Worm (Caenorhabditis elegans) whole organism, L2 larva: ENCODE data around the gene tbg-1.

Experiments
- C34F6.9 ChIP-seq: fragments of 150-350 bp; optimal IDR thresholded peaks from 2 replicates; lab custom pipeline; 2014; ENCODE audit warnings: missing biosample characterization, missing genetic modification characterization
- F13H6.1 ChIP-seq: sonication (generic microtip); optimal IDR thresholded peaks from 2 replicates; lab custom pipeline; 2016; ENCODE audit warnings: missing genetic modification characterization, missing compliant biosample characterization
- R02D3.7 ChIP-seq: fragments of 150-350 bp; optimal IDR thresholded peaks from 2 replicates; lab custom pipeline; 2014; ENCODE audit warnings: missing biosample characterization, missing genetic modification characterization
- Y55F3AM.14 ChIP-seq: fragments of 200-800 bp; sonication (Bioruptor generic); optimal IDR thresholded peaks from 2 replicates; lab custom pipeline; 2018; ENCODE audit warnings: mild to moderate bottlenecking, missing genetic modification characterization, missing compliant biosample characterization
- ZK546.5 ChIP-seq: sonication (generic microtip); optimal IDR thresholded peaks from 2 replicates; lab custom pipeline; 2017; ENCODE audit warnings: missing biosample characterization, missing genetic modification characterization
- alr-1 ChIP-seq: fragments of 150-350 bp; optimal IDR thresholded peaks from 2 replicates; lab custom pipeline; 2014; ENCODE audit warnings: missing biosample characterization, missing genetic modification characterization
- aly-2 ChIP-seq: fragments of 150-350 bp; optimal IDR thresholded peaks from 2 replicates; lab custom pipeline; 2014; ENCODE audit warnings: missing biosample characterization, missing genetic modification characterization
- ama-1 ChIP-seq: fragments of 150-350 bp; optimal IDR thresholded peaks from 2 replicates; lab custom pipeline; 2018; ENCODE audit warnings: inconsistent platforms
- blmp-1 ChIP-seq: sonication (generic microtip); optimal IDR thresholded peaks from 2 replicates; lab custom pipeline; 2017; ENCODE audit warnings: missing genetic modification characterization, mild to moderate bottlenecking, missing compliant biosample characterization, antibody characterized with exemption, moderate library complexity; ENCODE audit not compliant: insufficient read depth
- ceh-16 ChIP-seq: fragments of 150-350 bp; optimal IDR thresholded peaks from 2 replicates; lab custom pipeline; 2014; ENCODE audit warnings: missing biosample characterization, missing genetic modification characterization
- ceh-82 ChIP-seq: fragments of 150-350 bp; optimal IDR thresholded peaks from 2 replicates; lab custom pipeline; 2014; ENCODE audit warnings: missing biosample characterization, missing genetic modification characterization
- crh-2 ChIP-seq: sonication (generic microtip); optimal IDR thresholded peaks from 2 replicates; lab custom pipeline; 2017; ENCODE audit warnings: missing biosample characterization, missing genetic modification characterization
- dmd-4 ChIP-seq: sonication (generic microtip); optimal IDR thresholded peaks from 2 replicates; lab custom pipeline; 2017; ENCODE audit warnings: missing biosample characterization, missing genetic modification characterization
- egl-27 ChIP-seq: sonication (generic microtip); optimal IDR thresholded peaks from 3 replicates; lab custom pipeline; 2017; ENCODE audit warnings: missing biosample characterization, missing genetic modification reagents, missing genetic modification characterization
- elt-1 ChIP-seq: fragments of 150-350 bp; optimal IDR thresholded peaks from 2 replicates; lab custom pipeline; 2014; ENCODE audit warnings: missing biosample characterization, missing genetic modification characterization
- elt-3 ChIP-seq: sonication (generic microtip); optimal IDR thresholded peaks from 2 replicates; lab custom pipeline; 2017; ENCODE audit warnings: missing biosample characterization, missing genetic modification characterization
- fos-1 ChIP-seq: fragments of 150-350 bp; optimal IDR thresholded peaks from 2 replicates; lab custom pipeline; 2014; ENCODE audit warnings: missing biosample characterization, missing genetic modification characterization
- gmeb-1 ChIP-seq: fragments of 150-350 bp; optimal IDR thresholded peaks from 2 replicates; lab custom pipeline; 2014; ENCODE audit warnings: missing biosample characterization, missing genetic modification characterization
- lin-11 ChIP-seq: fragments of 150-350 bp; sonication (generic microtip); optimal IDR thresholded peaks from 2 replicates; lab custom pipeline; 2014; ENCODE audit warnings: missing biosample characterization, missing genetic modification characterization, inconsistent platforms, mixed read lengths
- lin-13 ChIP-seq: fragments of 150-350 bp; optimal IDR thresholded peaks from 2 replicates; lab custom pipeline; 2014; ENCODE audit warnings: missing biosample characterization, missing genetic modification reagents, missing genetic modification characterization
- lsy-2 ChIP-seq, 2 experiments: fragments of 150-350 bp in 1 of 2; sonication (generic microtip) in 1 of 2; optimal IDR thresholded peaks; 2 replicates each; lab custom pipeline; 2014 to 2017; ENCODE audit warnings: missing biosample characterization in 2 of 2, missing genetic modification characterization in 2 of 2
- mab-5 ChIP-seq: fragments of 150-350 bp; optimal IDR thresholded peaks from 2 replicates; lab custom pipeline; 2014; ENCODE audit warnings: missing biosample characterization, missing genetic modification characterization
- mbf-1 ChIP-seq: sonication (generic microtip); optimal IDR thresholded peaks from 2 replicates; lab custom pipeline; 2017; ENCODE audit warnings: missing biosample characterization, missing genetic modification characterization
- mdl-1 ChIP-seq, 2 experiments: fragments of 150-350 bp in 1 of 2; sonication (generic microtip) in 1 of 2; optimal IDR thresholded peaks; 2 replicates each; lab custom pipeline; 2017; ENCODE audit warnings: missing biosample characterization in 2 of 2, missing genetic modification characterization in 2 of 2
- nhr-10 ChIP-seq: sonication (generic microtip); optimal IDR thresholded peaks from 2 replicates; lab custom pipeline; 2017; ENCODE audit warnings: missing biosample characterization, missing genetic modification characterization
- nhr-129 ChIP-seq: fragments of 150-350 bp; optimal IDR thresholded peaks from 2 replicates; lab custom pipeline; 2014; ENCODE audit warnings: missing biosample characterization, missing genetic modification characterization
- nhr-23 ChIP-seq: fragments of 150-350 bp; optimal IDR thresholded peaks from 2 replicates; lab custom pipeline; 2014; ENCODE audit warnings: missing biosample characterization, missing genetic modification reagents, missing genetic modification characterization
- nhr-237 ChIP-seq: fragments of 150-350 bp; optimal IDR thresholded peaks from 2 replicates; lab custom pipeline; 2014; ENCODE audit warnings: missing biosample characterization, missing genetic modification characterization
- nhr-25 ChIP-seq: fragments of 150-350 bp; sonication (generic microtip); optimal IDR thresholded peaks from 3 replicates; lab custom pipeline; 2014; ENCODE audit warnings: missing biosample characterization, missing genetic modification characterization
- nhr-6 ChIP-seq: fragments of 150-350 bp; optimal IDR thresholded peaks from 2 replicates; lab custom pipeline; 2014; ENCODE audit warnings: missing biosample characterization, missing genetic modification characterization
- peb-1 ChIP-seq: fragments of 150-350 bp; optimal IDR thresholded peaks from 2 replicates; lab custom pipeline; 2014; ENCODE audit warnings: missing biosample characterization, missing genetic modification characterization
- sem-4 ChIP-seq: fragments of 150-350 bp; optimal IDR thresholded peaks from 2 replicates; lab custom pipeline; 2014; ENCODE audit warnings: missing biosample characterization, missing genetic modification reagents, missing genetic modification characterization
- skn-1 ChIP-seq: sonication (generic microtip); optimal IDR thresholded peaks from 2 replicates; lab custom pipeline; 2017; ENCODE audit warnings: missing biosample characterization, missing genetic modification characterization
- sma-3 ChIP-seq: sonication (generic microtip); optimal IDR thresholded peaks from 2 replicates; lab custom pipeline; 2016; ENCODE audit warnings: missing genetic modification reagents, missing genetic modification characterization, missing compliant biosample characterization
- sma-9 ChIP-seq, 2 experiments: fragments of 150-350 bp in 1 of 2; sonication (generic microtip) in 1 of 2; optimal IDR thresholded peaks; 2 replicates each; lab custom pipeline; 2014 to 2016; ENCODE audit warnings: missing genetic modification characterization in 2 of 2, mild to moderate bottlenecking in 1 of 2, missing biosample characterization in 1 of 2, missing compliant biosample characterization in 1 of 2, missing genetic modification reagents in 1 of 2, moderate library complexity in 1 of 2
- snpc-4 ChIP-seq: fragments of 150-350 bp; optimal IDR thresholded peaks from 2 replicates; lab custom pipeline; 2014; ENCODE audit warnings: missing biosample characterization, missing genetic modification characterization
- unc-39 ChIP-seq: fragments of 150-350 bp; optimal IDR thresholded peaks from 2 replicates; lab custom pipeline; 2014; ENCODE audit warnings: missing biosample characterization, missing genetic modification characterization
- zag-1 ChIP-seq: fragments of 150-350 bp; optimal IDR thresholded peaks from 2 replicates; lab custom pipeline; 2014; ENCODE audit warnings: missing biosample characterization, missing genetic modification characterization
- ztf-1 ChIP-seq: fragments of 200-800 bp; sonication (Bioruptor generic); conservative IDR thresholded peaks from 2 replicates; pipeline ENCODE4 v1.3.6; 2022; ENCODE audit warnings: missing genetic modification characterization, missing compliant biosample characterization
- ztf-11 ChIP-seq: sonication (generic microtip); optimal IDR thresholded peaks from 2 replicates; lab custom pipeline; 2017; ENCODE audit warnings: missing biosample characterization, missing genetic modification characterization
- ztf-4 ChIP-seq: fragments of 150-350 bp; optimal IDR thresholded peaks from 2 replicates; lab custom pipeline; 2014; ENCODE audit warnings: missing biosample characterization, missing genetic modification characterization

The tbg-1 gene

ce11 chrIII:9645099-9645498 lies 16.1 kb upstream of the tbg-1 start:
- no peak for TF ChIP-seq elt-1 (tag; lab: Kevin White, UChicago)
- no peak for TF ChIP-seq ztf-1 (GFP tag; lab: Robert Waterston, UW)
- no peak for TF ChIP-seq nhr-237 (tag; lab: Kevin White, UChicago)
- TF ChIP-seq F13H6.1 (tag; lab: Kevin White, UChicago): no peak
- no peak for TF ChIP-seq nhr-6 (tag; lab: Kevin White, UChicago)
- no peak for TF ChIP-seq snpc-4 (tag; lab: Kevin White, UChicago)
- TF ChIP-seq nhr-10 (tag; lab: Kevin White, UChicago): no peak
- TF ChIP-seq blmp-1 (tag; lab: Kevin White, UChicago): peak; percentile 22
- TF ChIP-seq C34F6.9 (tag; lab: Kevin White, UChicago): no peak
- TF ChIP-seq lin-11 (tag; lab: Kevin White, UChicago): no peak
- TF ChIP-seq mab-5: no peak
- no peak for TF ChIP-seq nhr-25 (tag; lab: Kevin White, UChicago)
- no peak for TF ChIP-seq elt-3 (tag; lab: Kevin White, UChicago)
- no peak for TF ChIP-seq ztf-4 (tag; lab: Kevin White, UChicago)
- TF ChIP-seq egl-27 (tag; lab: Kevin White, UChicago): peak; percentile 43
- no peak for TF ChIP-seq skn-1 (tag; lab: Kevin White, UChicago)
- no peak for TF ChIP-seq unc-39 (tag; lab: Kevin White, UChicago)
- peak; percentile 5 for TF ChIP-seq fos-1 (tag; lab: Kevin White, UChicago)

DNA sequence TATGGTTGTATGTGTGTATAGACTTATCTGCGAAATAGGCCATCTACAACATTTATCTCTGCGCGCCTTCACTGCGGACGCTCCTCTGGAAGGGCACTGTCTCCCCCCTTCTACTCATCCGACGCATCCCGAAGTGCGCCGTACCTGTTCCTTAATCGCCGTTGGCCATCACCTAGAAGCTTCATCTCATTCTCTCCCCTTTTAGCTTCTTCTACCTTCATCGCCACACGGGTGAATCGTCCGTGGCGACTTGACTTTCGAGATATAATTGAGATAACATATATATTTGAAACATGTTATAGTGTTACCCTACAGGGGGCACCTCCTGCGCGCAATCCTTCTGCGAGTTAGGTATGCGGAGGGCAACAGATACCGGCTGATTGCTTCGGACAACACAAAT lies 13.2 kb upstream of the tbg-1 start:
- TF ChIP-seq sma-9 (GFP tag; optimal IDR thresholded peaks at IDR 0.05; lab: Kevin White, UChicago) (no peak), sma-9 (tag; optimal IDR thresholded peaks at IDR 0.05; lab: Kevin White, UChicago) (no peak), zag-1 (tag; lab: Kevin White, UChicago) (no peak), ztf-4 (tag; lab: Kevin White, UChicago) (no peak), elt-3 (tag; lab: Kevin White, UChicago) (no peak), peb-1 (tag; lab: Kevin White, UChicago) (no peak), lin-13 (GFP tag; lab: Kevin White, UChicago) (no peak), mbf-1 (tag; lab: Kevin White, UChicago) (no peak), sma-3 (GFP tag; lab: Kevin White, UChicago) (no peak), fos-1 (tag; lab: Kevin White, UChicago) (no peak), F13H6.1 (tag; lab: Kevin White, UChicago) (no peak), sem-4 (tag; lab: Kevin White, UChicago) (no peak), ZK546.5 (tag; lab: Kevin White, UChicago) (no peak), ceh-82 (tag; lab: Kevin White, UChicago) (no peak), R02D3.7 (tag; lab: Kevin White, UChicago) (no peak), unc-39 (tag; lab: Kevin White, UChicago) (no peak), ceh-16 (tag; lab: Kevin White, UChicago) (no peak)

DNA sequence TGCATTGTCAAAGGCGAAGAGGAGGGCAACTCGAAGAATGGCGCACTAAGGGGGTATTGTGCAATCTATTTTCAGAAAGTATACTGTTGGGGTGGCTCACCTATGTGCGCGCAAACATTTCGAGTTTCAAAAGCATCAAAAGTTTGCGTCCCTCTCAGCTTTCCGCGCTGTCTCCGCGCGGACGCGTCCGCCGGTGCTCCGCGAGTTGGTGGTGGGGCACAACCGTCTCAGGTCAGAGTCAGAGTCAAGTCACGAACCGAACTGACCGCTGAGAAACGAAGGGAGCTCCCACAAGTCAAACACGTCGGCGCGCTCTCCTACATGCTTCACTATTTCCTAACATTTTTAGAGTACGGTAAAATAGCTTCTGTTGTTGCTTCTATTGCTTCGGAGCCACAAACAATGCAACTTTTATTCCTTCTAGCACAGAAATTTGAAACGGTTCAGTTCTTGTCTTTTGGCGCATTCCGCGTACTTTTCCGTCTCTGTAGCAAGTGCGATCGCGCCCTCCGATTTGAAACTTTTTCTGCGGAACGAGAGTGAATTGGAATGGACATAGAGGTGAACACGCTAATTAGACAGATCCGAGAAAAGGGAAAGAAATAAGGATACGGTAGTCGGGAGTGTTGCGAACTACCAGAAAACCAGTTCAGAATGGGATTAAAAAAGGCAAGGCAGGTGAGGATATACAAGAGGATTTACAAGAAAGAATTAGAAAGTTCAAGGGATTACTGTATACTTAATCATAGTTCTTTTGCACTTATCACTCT lies 10.5 kb upstream of the tbg-1 start:
- TF ChIP-seq nhr-23 (no peak), sma-3 (GFP tag; lab: Kevin White, UChicago) (no peak), ztf-11 (no peak), C34F6.9 (tag; lab: Kevin White, UChicago) (no peak), egl-27 (tag; lab: Kevin White, UChicago) (no peak), lsy-2 (tag; optimal IDR thresholded peaks at IDR 0.05; lab: Kevin White, UChicago) (no peak), gmeb-1 (no peak)

- TF ChIP-seq ztf-1 (GFP tag; lab: Robert Waterston, UW) (no peak), mdl-1 (tag; optimal IDR thresholded peaks at IDR 0.05; lab: Kevin White, UChicago) (no peak), skn-1 (tag; lab: Kevin White, UChicago) (no peak), lsy-2 (tag; optimal IDR thresholded peaks at IDR 0.05; lab: Kevin White, UChicago) (no peak), fos-1 (tag; lab: Kevin White, UChicago) (peak; percentile 62), sma-9 (GFP tag; optimal IDR thresholded peaks at IDR 0.05; lab: Kevin White, UChicago) (peak; percentile 17), sma-9 (tag; optimal IDR thresholded peaks at IDR 0.05; lab: Kevin White, UChicago) (no peak), Y55F3AM.14 (GFP tag; lab: Kevin White, UChicago) (peak; percentile 21), egl-27 (tag; lab: Kevin White, UChicago) (no peak), sma-3 (GFP tag; lab: Kevin White, UChicago) (peak; percentile 14), ama-1 (lab: Kevin White, UChicago) (no peak), nhr-129 (no peak), elt-3 (tag; lab: Kevin White, UChicago) (no peak), sem-4 (tag; lab: Kevin White, UChicago) (no peak), dmd-4 (tag; lab: Kevin White, UChicago) (no peak), nhr-25 (tag; lab: Kevin White, UChicago) (no peak), C34F6.9 (tag; lab: Kevin White, UChicago) (no peak), crh-2 (tag; lab: Kevin White, UChicago) (peak; percentile 35), aly-2 (tag; lab: Kevin White, UChicago) (no peak), alr-1 (no peak), R02D3.7 (tag; lab: Kevin White, UChicago) (no peak), nhr-237 (tag; lab: Kevin White, UChicago) (no peak)
- TF ChIP-seq, all 48 proteins: peak for 5
Measured at ce11 chrIII:9638159-9638754, 9.3 kb upstream of the tbg-1 start.
